Worm (Caenorhabditis elegans): ENCODE data around the gene Y59A8A.8.

The Y59A8A.8 gene

ce11 chrV:17859065-17859464, 6.3 kb upstream of the Y59A8A.8 start:
- no peak for TF ChIP-seq sdc-2 (tag; optimal IDR thresholded peaks at IDR 0.05)
- no peak for TF ChIP-seq hlh-8 (tag; optimal IDR thresholded peaks at IDR 0.05)
- TF ChIP-seq ceh-34 (tag; optimal IDR thresholded peaks at IDR 0.05): no peak
- no peak for TF ChIP-seq K02D7.2 (tag; optimal IDR thresholded peaks at IDR 0.05)
- TF ChIP-seq pag-3 (tag; optimal IDR thresholded peaks at IDR 0.05; ENCODE audit: borderline replicate concordance): no peak
- no peak for TF ChIP-seq ttx-3 (tag; optimal IDR thresholded peaks at IDR 0.05)
- TF ChIP-seq elt-4 (tag; optimal IDR thresholded peaks at IDR 0.05): no peak
- no peak for TF ChIP-seq Y22D7AL.16 (tag; optimal IDR thresholded peaks at IDR 0.05)
- TF ChIP-seq unc-55 (GFP tag; optimal IDR thresholded peaks at IDR 0.05): no peak
- TF ChIP-seq rnt-1 (tag; optimal IDR thresholded peaks at IDR 0.05): no peak

ce11 chrV:17859519-17859918, 5.9 kb upstream of the Y59A8A.8 start:
- TF ChIP-seq ceh-48 (tag; optimal IDR thresholded peaks at IDR 0.05) (no peak), ceh-30 (tag; optimal IDR thresholded peaks at IDR 0.05) (no peak), ets-4 (tag; optimal IDR thresholded peaks at IDR 0.05) (no peak), nhr-11 (tag; optimal IDR thresholded peaks at IDR 0.05) (no peak), K09A11.1 (tag; optimal IDR thresholded peaks at IDR 0.05; ENCODE audit: insufficient read depth) (no peak), ceh-34 (tag; optimal IDR thresholded peaks at IDR 0.05) (no peak), sox-2 (GFP tag; IDR thresholded peaks at IDR 0.05) (no peak), zip-5 (tag; optimal IDR thresholded peaks at IDR 0.05) (no peak), unc-86 (tag; optimal IDR thresholded peaks at IDR 0.05) (no peak), rnt-1 (tag; optimal IDR thresholded peaks at IDR 0.05) (no peak), odd-2 (tag; optimal IDR thresholded peaks at IDR 0.05) (no peak), C08G9.2 (tag; optimal IDR thresholded peaks at IDR 0.05) (no peak), ceh-22 (tag; optimal IDR thresholded peaks at IDR 0.05) (no peak), unc-42 (tag; optimal IDR thresholded peaks at IDR 0.05) (no peak), syd-9 (tag; optimal IDR thresholded peaks at IDR 0.05) (no peak), gmeb-2 (tag; optimal IDR thresholded peaks at IDR 0.05) (no peak), pag-3 (tag; optimal IDR thresholded peaks at IDR 0.05; ENCODE audit: borderline replicate concordance) (no peak), Y22D7AL.16 (tag; optimal IDR thresholded peaks at IDR 0.05) (no peak)

DNA sequence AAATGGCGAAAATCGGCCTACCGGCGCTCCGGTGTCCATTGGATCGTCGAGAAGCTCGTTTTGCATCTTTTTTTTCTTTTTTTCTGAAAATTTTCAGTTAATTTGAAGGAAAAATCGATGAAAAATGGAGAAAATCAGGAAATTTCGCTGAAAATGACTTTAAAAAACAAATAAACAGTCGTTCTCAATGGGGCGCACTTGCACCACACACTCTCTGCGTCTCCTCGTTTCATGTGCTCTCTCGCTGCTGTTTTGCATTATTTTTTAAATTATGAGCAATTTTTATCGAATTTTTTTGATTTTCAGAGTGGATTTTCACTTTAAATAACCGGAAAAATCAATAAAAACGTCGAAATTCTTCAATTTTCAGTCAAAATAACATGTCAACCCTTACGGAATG, 5.2 kb downstream of the Y59A8A.8 start, which contains the start of gene csn-1:
Gene csn-1, minus strand, starts transcription at position 83 of the 400 bp plus-strand sequence.
- no peak for TF ChIP-seq nfya-1 (tag; optimal IDR thresholded peaks at IDR 0.05)
- no peak for TF ChIP-seq eyg-1 (tag; optimal IDR thresholded peaks at IDR 0.05)
- no peak for TF ChIP-seq pqm-1 (tag; optimal IDR thresholded peaks at IDR 0.05)
- TF ChIP-seq hlh-13 (GFP tag; optimal IDR thresholded peaks at IDR 0.05): no peak
- no peak for TF ChIP-seq tbx-2 (tag; optimal IDR thresholded peaks at IDR 0.05)
- no peak for TF ChIP-seq C08G9.2 (tag; optimal IDR thresholded peaks at IDR 0.05)

DNA sequence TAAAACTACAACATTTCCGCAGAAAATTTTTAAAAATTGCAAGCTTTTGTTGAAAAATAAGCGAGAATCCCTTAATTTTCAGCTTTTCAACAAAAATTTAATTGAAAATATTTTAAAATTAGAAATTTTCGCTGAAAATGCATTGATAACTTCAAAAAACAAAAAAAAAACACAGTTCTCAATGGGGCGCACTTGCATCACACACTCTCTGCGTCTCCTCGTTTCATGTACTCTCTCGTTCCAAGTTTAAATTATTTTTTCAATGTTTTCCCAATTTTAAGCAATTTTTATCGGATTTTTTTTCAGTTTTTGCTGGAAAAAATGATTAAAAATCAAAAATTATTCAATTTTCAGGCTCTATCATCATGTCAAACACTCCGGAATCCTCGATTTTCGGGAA, 5.6 kb downstream of the Y59A8A.8 start, which contains the start of gene phf-14:
Gene phf-14, plus strand, starts transcription at position 345 of the 400 bp plus-strand sequence.
- TF ChIP-seq npax-4 (tag; optimal IDR thresholded peaks at IDR 0.05) (no peak), nfya-1 (tag; optimal IDR thresholded peaks at IDR 0.05) (peak; percentile 3)

DNA sequence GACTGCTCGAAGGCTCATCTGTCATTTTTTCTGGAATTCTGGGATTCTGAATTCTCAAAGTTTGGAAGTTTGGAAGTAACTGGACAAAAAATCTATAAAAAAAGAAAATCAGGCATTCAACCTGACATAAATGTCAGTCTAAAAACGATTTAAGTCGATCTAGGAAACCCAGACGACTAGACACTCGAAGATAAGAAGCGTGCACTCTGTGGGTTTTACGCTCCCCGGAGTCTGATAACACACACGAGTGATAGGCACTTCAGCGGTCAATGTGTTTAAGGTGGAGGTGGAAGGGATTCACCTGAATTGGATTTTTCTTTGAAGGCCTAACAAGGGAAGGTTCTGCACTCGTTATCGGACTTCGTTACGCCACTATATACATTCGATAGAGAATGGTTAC, 23.5 kb downstream of the Y59A8A.8 start, which contains the start of gene C06H5.6:
Gene C06H5.6, minus strand, starts transcription at position 46 of the 400 bp plus-strand sequence.
- peak; percentile 56 for TF ChIP-seq elt-2 (tag; optimal IDR thresholded peaks at IDR 0.05)
- no peak for TF ChIP-seq unc-86 (tag; optimal IDR thresholded peaks at IDR 0.05)
- TF ChIP-seq odd-2 (tag; optimal IDR thresholded peaks at IDR 0.05): no peak

DNA sequence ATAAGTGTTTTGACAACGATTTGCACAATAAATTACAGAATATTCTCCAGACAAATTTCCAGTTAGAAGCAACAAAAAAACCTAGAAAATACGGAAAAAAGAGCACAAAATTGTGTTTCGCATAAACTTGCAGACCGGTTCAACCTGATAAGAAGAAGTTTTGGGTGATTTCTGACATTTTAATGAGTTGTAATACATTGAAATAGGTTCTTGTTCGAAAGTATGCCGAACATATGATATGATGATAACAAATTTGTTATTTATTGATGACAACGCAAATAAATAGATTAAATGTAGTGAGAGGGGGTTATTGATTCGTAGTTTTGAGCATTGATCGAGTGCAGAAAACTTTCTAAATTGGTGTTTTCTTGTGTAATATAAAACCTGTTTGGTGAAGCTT, 25.9 kb downstream of the Y59A8A.8 start:
- no peak for TF ChIP-seq ceh-2 (tag; optimal IDR thresholded peaks at IDR 0.05)
- TF ChIP-seq ceh-22 (tag; optimal IDR thresholded peaks at IDR 0.05): no peak
- no peak for TF ChIP-seq sox-4 (tag; optimal IDR thresholded peaks at IDR 0.05)
- TF ChIP-seq hlh-8 (tag; optimal IDR thresholded peaks at IDR 0.05): no peak
- no peak for TF ChIP-seq ceh-31 (tag; optimal IDR thresholded peaks at IDR 0.05)
- no peak for TF ChIP-seq fkh-6 (tag; optimal IDR thresholded peaks at IDR 0.05)
- TF ChIP-seq zip-5 (tag; optimal IDR thresholded peaks at IDR 0.05): no peak
- TF ChIP-seq unc-42 (tag; optimal IDR thresholded peaks at IDR 0.05): no peak
- TF ChIP-seq ceh-48 (tag; optimal IDR thresholded peaks at IDR 0.05): no peak
- TF ChIP-seq hlh-15 (tag; optimal IDR thresholded peaks at IDR 0.05): no peak
- TF ChIP-seq fkh-10 (GFP tag; optimal IDR thresholded peaks at IDR 0.05): no peak
- no peak for TF ChIP-seq K02D7.2 (tag; optimal IDR thresholded peaks at IDR 0.05)
- no peak for TF ChIP-seq C08G9.2 (tag; optimal IDR thresholded peaks at IDR 0.05)
- TF ChIP-seq C38D4.7 (GFP tag; optimal IDR thresholded peaks at IDR 0.05): no peak
- no peak for TF ChIP-seq ceh-24 (tag; optimal IDR thresholded peaks at IDR 0.05)
- no peak for TF ChIP-seq F13H6.1 (tag; optimal IDR thresholded peaks at IDR 0.05)
- no peak for TF ChIP-seq che-1 (tag; optimal IDR thresholded peaks at IDR 0.05)

Measured in whole organism, late embryonic.